Worm (Caenorhabditis elegans) whole organism, L2 larva: Measurements from ENCODE around the gene T06C10.3.
A peak's percentile ranks its signal among the peaks of the same experiment; 100 is the strongest.

Source experiments
- C34F6.9 ChIP-seq: fragments of 150-350 bp; optimal IDR thresholded peaks from 2 replicates; lab custom pipeline; 2014; ENCODE audit warnings: missing biosample characterization, missing genetic modification characterization
- F13H6.1 ChIP-seq: sonication (generic microtip); optimal IDR thresholded peaks from 2 replicates; lab custom pipeline; 2016; ENCODE audit warnings: missing genetic modification characterization, missing compliant biosample characterization
- alr-1 ChIP-seq: fragments of 150-350 bp; optimal IDR thresholded peaks from 2 replicates; lab custom pipeline; 2014; ENCODE audit warnings: missing biosample characterization, missing genetic modification characterization
- aly-2 ChIP-seq: fragments of 150-350 bp; optimal IDR thresholded peaks from 2 replicates; lab custom pipeline; 2014; ENCODE audit warnings: missing biosample characterization, missing genetic modification characterization
- ama-1 ChIP-seq: fragments of 150-350 bp; optimal IDR thresholded peaks from 2 replicates; lab custom pipeline; 2018; ENCODE audit warnings: inconsistent platforms
- ceh-16 ChIP-seq: fragments of 150-350 bp; optimal IDR thresholded peaks from 2 replicates; lab custom pipeline; 2014; ENCODE audit warnings: missing biosample characterization, missing genetic modification characterization
- ceh-82 ChIP-seq: fragments of 150-350 bp; optimal IDR thresholded peaks from 2 replicates; lab custom pipeline; 2014; ENCODE audit warnings: missing biosample characterization, missing genetic modification characterization
- crh-2 ChIP-seq: sonication (generic microtip); optimal IDR thresholded peaks from 2 replicates; lab custom pipeline; 2017; ENCODE audit warnings: missing biosample characterization, missing genetic modification characterization
- dmd-4 ChIP-seq: sonication (generic microtip); optimal IDR thresholded peaks from 2 replicates; lab custom pipeline; 2017; ENCODE audit warnings: missing biosample characterization, missing genetic modification characterization
- egl-27 ChIP-seq: sonication (generic microtip); optimal IDR thresholded peaks from 3 replicates; lab custom pipeline; 2017; ENCODE audit warnings: missing biosample characterization, missing genetic modification reagents, missing genetic modification characterization
- fos-1 ChIP-seq: fragments of 150-350 bp; optimal IDR thresholded peaks from 2 replicates; lab custom pipeline; 2014; ENCODE audit warnings: missing biosample characterization, missing genetic modification characterization
- lin-13 ChIP-seq: fragments of 150-350 bp; optimal IDR thresholded peaks from 2 replicates; lab custom pipeline; 2014; ENCODE audit warnings: missing biosample characterization, missing genetic modification reagents, missing genetic modification characterization
- lsy-2 ChIP-seq, 2 experiments: fragments of 150-350 bp in 1 of 2; sonication (generic microtip) in 1 of 2; optimal IDR thresholded peaks; 2 replicates each; lab custom pipeline; 2014 to 2017; ENCODE audit warnings: missing biosample characterization in 2 of 2, missing genetic modification characterization in 2 of 2
- mab-5 ChIP-seq: fragments of 150-350 bp; optimal IDR thresholded peaks from 2 replicates; lab custom pipeline; 2014; ENCODE audit warnings: missing biosample characterization, missing genetic modification characterization
- mdl-1 ChIP-seq, 2 experiments: fragments of 150-350 bp in 1 of 2; sonication (generic microtip) in 1 of 2; optimal IDR thresholded peaks; 2 replicates each; lab custom pipeline; 2017; ENCODE audit warnings: missing biosample characterization in 2 of 2, missing genetic modification characterization in 2 of 2
- nhr-10 ChIP-seq: sonication (generic microtip); optimal IDR thresholded peaks from 2 replicates; lab custom pipeline; 2017; ENCODE audit warnings: missing biosample characterization, missing genetic modification characterization
- nhr-11 ChIP-seq: fragments of 150-350 bp; optimal IDR thresholded peaks from 2 replicates; lab custom pipeline; 2014; ENCODE audit warnings: missing biosample characterization, missing genetic modification characterization
- nhr-12 ChIP-seq: fragments of 150-350 bp; optimal IDR thresholded peaks from 2 replicates; lab custom pipeline; 2014; ENCODE audit warnings: missing biosample characterization, missing genetic modification characterization
- nhr-129 ChIP-seq: fragments of 150-350 bp; optimal IDR thresholded peaks from 2 replicates; lab custom pipeline; 2014; ENCODE audit warnings: missing biosample characterization, missing genetic modification characterization
- nhr-23 ChIP-seq: fragments of 150-350 bp; optimal IDR thresholded peaks from 2 replicates; lab custom pipeline; 2014; ENCODE audit warnings: missing biosample characterization, missing genetic modification reagents, missing genetic modification characterization
- nhr-237 ChIP-seq: fragments of 150-350 bp; optimal IDR thresholded peaks from 2 replicates; lab custom pipeline; 2014; ENCODE audit warnings: missing biosample characterization, missing genetic modification characterization
- nhr-25 ChIP-seq: fragments of 150-350 bp; sonication (generic microtip); optimal IDR thresholded peaks from 3 replicates; lab custom pipeline; 2014; ENCODE audit warnings: missing biosample characterization, missing genetic modification characterization
- nhr-6 ChIP-seq: fragments of 150-350 bp; optimal IDR thresholded peaks from 2 replicates; lab custom pipeline; 2014; ENCODE audit warnings: missing biosample characterization, missing genetic modification characterization
- peb-1 ChIP-seq: fragments of 150-350 bp; optimal IDR thresholded peaks from 2 replicates; lab custom pipeline; 2014; ENCODE audit warnings: missing biosample characterization, missing genetic modification characterization
- sem-4 ChIP-seq: fragments of 150-350 bp; optimal IDR thresholded peaks from 2 replicates; lab custom pipeline; 2014; ENCODE audit warnings: missing biosample characterization, missing genetic modification reagents, missing genetic modification characterization
- sma-3 ChIP-seq: sonication (generic microtip); optimal IDR thresholded peaks from 2 replicates; lab custom pipeline; 2016; ENCODE audit warnings: missing genetic modification reagents, missing genetic modification characterization, missing compliant biosample characterization
- sma-9 ChIP-seq, 2 experiments: fragments of 150-350 bp in 1 of 2; sonication (generic microtip) in 1 of 2; optimal IDR thresholded peaks; 2 replicates each; lab custom pipeline; 2014 to 2016; ENCODE audit warnings: missing genetic modification characterization in 2 of 2, mild to moderate bottlenecking in 1 of 2, missing biosample characterization in 1 of 2, missing compliant biosample characterization in 1 of 2, missing genetic modification reagents in 1 of 2, moderate library complexity in 1 of 2
- snpc-4 ChIP-seq: fragments of 150-350 bp; optimal IDR thresholded peaks from 2 replicates; lab custom pipeline; 2014; ENCODE audit warnings: missing biosample characterization, missing genetic modification characterization
- unc-39 ChIP-seq: fragments of 150-350 bp; optimal IDR thresholded peaks from 2 replicates; lab custom pipeline; 2014; ENCODE audit warnings: missing biosample characterization, missing genetic modification characterization
- unc-55 ChIP-seq: fragments of 150-350 bp; sonication (generic microtip); optimal IDR thresholded peaks from 3 replicates; lab custom pipeline; 2014; ENCODE audit warnings: missing biosample characterization, missing genetic modification reagents, missing genetic modification characterization
- unc-62 ChIP-seq: fragments of 150-350 bp; optimal IDR thresholded peaks from 2 replicates; lab custom pipeline; 2014; ENCODE audit warnings: missing biosample characterization, missing genetic modification reagents, missing genetic modification characterization
- ztf-11 ChIP-seq: sonication (generic microtip); optimal IDR thresholded peaks from 2 replicates; lab custom pipeline; 2017; ENCODE audit warnings: missing biosample characterization, missing genetic modification characterization
- ztf-4 ChIP-seq: fragments of 150-350 bp; optimal IDR thresholded peaks from 2 replicates; lab custom pipeline; 2014; ENCODE audit warnings: missing biosample characterization, missing genetic modification characterization

The T06C10.3 gene

DNA sequence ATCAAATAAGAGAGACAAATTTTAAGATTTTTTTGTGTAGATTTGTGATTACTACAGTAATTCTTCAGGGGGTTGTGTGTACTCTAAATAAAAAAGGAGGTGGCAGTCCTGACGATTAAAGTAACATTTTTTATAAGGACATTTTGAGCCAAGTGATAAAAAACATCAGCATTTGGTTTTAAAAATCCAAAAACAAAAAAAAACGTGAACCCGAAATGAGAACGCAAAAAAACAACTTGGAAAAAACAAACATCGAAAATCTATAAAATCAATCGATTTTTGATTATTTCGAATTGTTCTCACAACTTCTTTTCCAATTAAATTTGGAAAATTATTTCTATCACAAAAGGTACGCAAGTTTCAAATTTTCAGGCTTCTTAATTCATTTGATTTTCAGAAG lies at the start of gene T06C10.3:
T06C10.3 (plus strand) TSS at position 301 of the 400 bp plus-strand sequence.
- no peak for TF ChIP-seq unc-62 (GFP tag; lab: Kevin White, UChicago)
- no peak for TF ChIP-seq dmd-4 (tag; lab: Kevin White, UChicago)
- no peak for TF ChIP-seq lin-13 (GFP tag; lab: Kevin White, UChicago)
- no peak for TF ChIP-seq ama-1
- TF ChIP-seq aly-2 (tag; lab: Kevin White, UChicago) = no peak
- no peak for TF ChIP-seq fos-1 (tag; lab: Kevin White, UChicago)
- TF ChIP-seq C34F6.9 (tag; lab: Kevin White, UChicago) = no peak
- no peak for TF ChIP-seq nhr-10
- TF ChIP-seq unc-39 (tag; lab: Kevin White, UChicago) = no peak
- no peak for TF ChIP-seq ztf-4 (tag; lab: Kevin White, UChicago)
- no peak for TF ChIP-seq nhr-237 (tag; lab: Kevin White, UChicago)
- no peak for TF ChIP-seq nhr-6 (tag; lab: Kevin White, UChicago)
- no peak for TF ChIP-seq sem-4
- no peak for TF ChIP-seq peb-1 (tag; lab: Kevin White, UChicago)
- TF ChIP-seq sma-9 (GFP tag; optimal IDR thresholded peaks at IDR 0.05; lab: Kevin White, UChicago) = no peak
- no peak for TF ChIP-seq sma-9 (tag; optimal IDR thresholded peaks at IDR 0.05; lab: Kevin White, UChicago)
- TF ChIP-seq mab-5 = no peak
- TF ChIP-seq nhr-11 (tag; lab: Kevin White, UChicago) = no peak
- no peak for TF ChIP-seq sma-3 (GFP tag; lab: Kevin White, UChicago)
- TF ChIP-seq nhr-12 = no peak
- TF ChIP-seq ceh-82 (tag; lab: Kevin White, UChicago) = no peak
- TF ChIP-seq, all 48 proteins: peak for 0

DNA sequence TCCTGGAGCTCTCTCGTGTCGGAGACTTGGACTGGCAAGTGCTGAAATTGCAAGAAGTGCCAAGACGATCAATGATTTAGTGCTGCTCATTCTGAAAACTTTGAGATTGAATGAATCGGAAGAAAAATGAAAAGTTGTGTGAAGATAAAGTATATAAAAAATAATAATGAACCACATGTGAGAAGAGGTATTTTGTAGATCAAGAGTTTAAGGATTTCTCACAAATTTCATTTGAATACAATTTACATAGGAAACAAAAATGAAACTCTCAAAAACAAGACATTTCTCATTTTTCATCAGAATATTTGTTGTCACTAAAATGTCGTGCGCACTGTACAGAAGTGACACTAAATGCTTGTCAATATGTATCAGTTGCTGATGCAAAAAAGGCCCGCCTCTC lies 48.0 kb upstream of the T06C10.3 start, which contains the start of gene T14A8.2:
T14A8.2 (minus strand) TSS at position 101 of the 400 bp plus-strand sequence.
- no peak for TF ChIP-seq C34F6.9 (tag; lab: Kevin White, UChicago)

DNA sequence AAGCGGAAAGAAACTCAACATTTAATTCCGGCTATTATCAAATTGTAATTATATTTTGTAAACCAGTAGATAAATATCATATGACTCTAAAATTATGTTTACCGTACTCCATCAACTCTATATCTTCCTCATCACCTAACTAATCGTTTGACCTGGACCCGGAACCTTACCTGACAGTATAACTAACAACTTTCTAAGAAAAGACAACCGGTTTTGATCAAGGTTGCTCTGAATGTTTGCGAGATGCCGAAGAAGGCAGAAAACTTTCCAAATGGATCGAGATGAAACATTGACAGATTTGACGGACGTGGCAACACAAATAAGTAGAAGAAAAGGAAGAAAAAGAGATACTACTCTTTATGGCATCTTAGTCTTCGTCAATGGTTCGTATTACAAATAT lies 45.9 kb upstream of the T06C10.3 start:
- TF ChIP-seq egl-27 = peak; percentile 7
- TF ChIP-seq nhr-6 (tag; lab: Kevin White, UChicago) = no peak
- TF ChIP-seq nhr-25 = peak; percentile 54

DNA sequence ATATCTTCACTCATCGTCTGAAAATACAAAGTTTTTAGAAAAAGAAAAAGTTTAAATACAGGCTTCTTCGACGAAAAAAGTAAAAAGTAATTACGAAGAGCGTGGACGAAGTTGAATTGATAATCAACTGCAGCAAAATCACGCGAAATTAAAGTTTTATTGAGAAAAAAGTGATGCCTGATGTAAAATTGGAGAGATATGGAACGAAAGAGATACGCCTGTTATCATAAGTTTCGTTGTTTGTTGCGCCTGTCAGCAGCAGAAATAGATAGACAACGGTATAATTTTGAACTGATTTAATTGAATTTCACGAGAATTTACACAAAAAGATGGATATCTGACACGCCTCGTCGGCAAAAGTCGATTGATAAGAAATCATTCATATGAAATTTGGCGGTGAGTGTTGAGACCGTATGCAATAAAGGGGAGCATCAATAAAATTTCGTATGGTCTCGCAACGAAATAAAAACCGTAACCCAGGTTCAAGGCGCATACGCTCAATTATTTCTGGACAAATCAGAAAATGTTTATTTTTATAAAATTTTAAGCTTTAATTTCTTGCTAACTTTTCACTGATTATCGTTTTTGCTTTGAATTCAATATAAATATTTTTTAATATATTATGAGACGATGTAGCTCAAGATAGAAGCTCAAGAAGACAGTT lies 41.1 kb upstream of the T06C10.3 start, which contains the start of gene C06A6.4:
C06A6.4 (minus strand) TSS at position 24 of the 664 bp plus-strand sequence.
- TF ChIP-seq alr-1 (no peak), fos-1 (tag; lab: Kevin White, UChicago) (peak; percentile 14)
- TF ChIP-seq, all 48 proteins: peak for 1

DNA sequence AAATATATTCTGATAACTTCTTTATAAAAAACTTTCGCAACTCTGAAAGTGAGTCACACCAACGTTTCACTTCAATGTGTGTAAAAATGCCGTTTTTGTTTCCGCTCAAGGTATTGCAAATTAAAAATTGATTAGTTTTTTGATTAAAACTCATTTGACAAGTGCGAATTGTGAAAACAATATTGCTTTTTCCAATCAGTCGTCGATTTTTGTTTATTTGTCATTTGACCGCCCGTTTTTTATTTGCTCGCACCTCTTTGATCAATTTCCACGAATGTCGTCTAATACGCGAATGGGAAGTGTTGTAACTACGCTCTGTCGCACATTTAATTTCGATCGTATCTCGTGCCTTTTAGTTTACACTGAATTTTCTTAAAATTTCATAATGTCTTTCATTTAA lies 40.4 kb upstream of the T06C10.3 start, which contains the start of gene mvb-12:
mvb-12 (plus strand) TSS at position 375 of the 400 bp plus-strand sequence.
- no peak for TF ChIP-seq mdl-1 (tag; optimal IDR thresholded peaks at IDR 0.05; lab: Kevin White, UChicago)
- TF ChIP-seq C34F6.9 (tag; lab: Kevin White, UChicago) = peak; percentile 43
- TF ChIP-seq nhr-129 (tag; lab: Kevin White, UChicago) = peak; percentile 43
- TF ChIP-seq unc-55 (GFP tag; lab: Kevin White, UChicago) = peak; percentile 40
- TF ChIP-seq ztf-11 (tag; lab: Kevin White, UChicago) = no peak
- peak; percentile 21 for TF ChIP-seq crh-2
- TF ChIP-seq lsy-2 (tag; optimal IDR thresholded peaks at IDR 0.05; lab: Kevin White, UChicago) = peak in 1 of 2 experiments; percentile 54
- TF ChIP-seq fos-1 (tag; lab: Kevin White, UChicago) = peak; percentile 37

DNA sequence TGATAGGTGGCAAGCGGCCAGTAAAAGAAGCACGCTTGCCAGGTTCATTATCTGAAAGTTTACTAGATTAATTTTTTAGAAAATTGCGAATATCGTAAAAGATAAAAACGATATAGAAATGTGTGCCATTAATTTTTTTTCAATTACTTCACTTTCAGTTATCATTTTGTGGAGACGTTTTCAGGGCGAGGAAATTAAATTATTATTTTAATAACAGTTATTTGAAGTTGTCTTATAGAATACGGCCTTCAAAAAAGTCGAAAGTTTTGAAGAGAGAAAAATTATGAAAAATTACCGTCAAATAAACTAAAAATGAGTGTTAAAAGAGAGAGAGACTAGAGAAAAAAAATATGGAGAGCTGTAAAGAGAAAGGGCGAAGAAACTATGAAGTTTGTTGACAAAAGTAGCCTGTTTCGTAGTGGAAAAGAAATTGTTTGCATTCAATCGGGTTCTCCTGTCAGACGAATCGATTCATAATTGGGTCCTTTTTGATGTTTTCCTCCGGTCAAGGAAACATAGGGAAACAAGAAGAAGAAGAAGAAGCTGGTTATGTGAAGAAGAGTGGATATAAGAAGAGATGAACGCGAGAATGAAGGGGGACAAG lies 35.8 kb upstream of the T06C10.3 start, which contains the start of gene erp-44.2:
erp-44.2 (minus strand) TSS at position 51 of the 604 bp plus-strand sequence.
- TF ChIP-seq nhr-23 (tag; lab: Kevin White, UChicago) = no peak
- TF ChIP-seq egl-27 = no peak
- no peak for TF ChIP-seq nhr-12
- TF ChIP-seq dmd-4 (tag; lab: Kevin White, UChicago) = no peak
- no peak for TF ChIP-seq nhr-11 (tag; lab: Kevin White, UChicago)
- no peak for TF ChIP-seq snpc-4 (tag; lab: Kevin White, UChicago)
- TF ChIP-seq sma-3 (GFP tag; lab: Kevin White, UChicago) = no peak
- no peak for TF ChIP-seq ceh-16 (tag; lab: Kevin White, UChicago)
- TF ChIP-seq lsy-2 (tag; optimal IDR thresholded peaks at IDR 0.05; lab: Kevin White, UChicago) = no peak
- TF ChIP-seq mab-5 = no peak
- TF ChIP-seq F13H6.1 (tag; lab: Kevin White, UChicago) = no peak
- TF ChIP-seq nhr-10 = no peak
